Fruit fly (Drosophila melanogaster): ENCODE data around the gene ninaG.

DNA sequence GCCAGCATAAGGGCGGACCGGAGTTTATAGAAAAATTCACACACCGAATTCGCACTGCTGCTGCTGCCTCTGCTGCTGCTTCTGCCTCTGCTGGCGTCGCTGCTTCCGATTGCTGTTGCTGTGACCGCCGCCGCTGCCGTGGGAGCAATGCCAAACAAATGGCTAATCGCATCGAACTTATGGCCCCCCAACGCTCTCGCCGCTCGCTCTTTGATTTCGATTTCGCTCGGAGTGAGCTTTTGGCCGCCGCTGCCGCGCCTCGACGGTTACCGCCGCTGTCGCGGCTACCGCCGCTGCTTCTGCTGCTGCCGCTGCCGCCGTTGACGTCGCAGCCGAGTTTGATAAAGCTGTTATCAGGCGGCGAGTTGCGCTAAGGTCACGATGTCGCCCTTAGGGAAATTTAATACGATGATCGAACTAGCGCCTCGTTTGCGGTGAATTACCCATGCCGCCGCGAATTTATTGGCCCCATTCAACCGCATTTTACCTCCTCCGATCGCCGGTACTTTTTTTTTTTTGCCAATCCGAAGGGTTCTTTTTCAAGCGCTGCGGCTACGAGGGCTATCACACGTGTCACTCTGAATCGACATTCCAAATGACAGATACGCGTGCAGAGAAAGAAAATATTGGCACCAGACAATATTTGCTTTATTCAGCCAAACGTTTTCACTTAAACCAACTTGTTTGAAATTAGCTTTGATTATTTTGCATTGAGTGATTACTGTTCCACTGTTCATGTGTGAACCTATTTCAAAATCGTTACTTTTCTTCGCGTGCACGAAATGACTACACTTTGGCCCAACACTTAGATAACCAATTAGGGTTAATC lies 36.7 kb upstream of the ninaG start:
- no peak for TF ChIP-seq psq (optimal IDR thresholded peaks at IDR 0.05)
- TF ChIP-seq Sin3A (optimal IDR thresholded peaks at IDR 0.05) = no peak
- no peak for TF ChIP-seq ttk (optimal IDR thresholded peaks at IDR 0.05)
